Worm (Caenorhabditis elegans): ENCODE results near the gene clec-226.

Gene clec-226

ce11 chrV:13909400-13909799 lies 37.4 kb upstream of the clec-226 start, which contains the start of gene C06B3.7 (continued):
- TF ChIP-seq hlh-30 (tag; optimal IDR thresholded peaks at IDR 0.05; ENCODE audit: insufficient read depth) (peak; percentile 99), nhr-111 (GFP tag; optimal IDR thresholded peaks at IDR 0.05) (no peak), daf-8 (GFP tag; IDR thresholded peaks at IDR 0.05) (no peak), dve-1 (tag; optimal IDR thresholded peaks at IDR 0.05; ENCODE audit: insufficient read depth) (peak; percentile 95), cey-2 (tag; optimal IDR thresholded peaks at IDR 0.05; ENCODE audit: borderline replicate concordance, insufficient read depth) (peak; percentile 65), ZK546.5 (tag; optimal IDR thresholded peaks at IDR 0.05) (no peak), Y5F2A.4 (GFP tag; optimal IDR thresholded peaks at IDR 0.05) (no peak), ctbp-1 (GFP tag; IDR thresholded peaks at IDR 0.05) (no peak), vab-7 (GFP tag; IDR thresholded peaks at IDR 0.05) (no peak), snpc-4 (tag; optimal IDR thresholded peaks at IDR 0.05) (no peak), tag-97 (GFP tag; IDR thresholded peaks at IDR 0.05) (no peak), F49E8.2 (tag; optimal IDR thresholded peaks at IDR 0.05; ENCODE audit: borderline replicate concordance) (no peak), zfp-2 (tag; optimal IDR thresholded peaks at IDR 0.05) (no peak), fkh-10 (GFP tag; optimal IDR thresholded peaks at IDR 0.05) (no peak), nhr-10 (tag; optimal IDR thresholded peaks at IDR 0.05) (peak; percentile 78)

ce11 chrV:13915390-13915789 lies 31.4 kb upstream of the clec-226 start, which contains the start of gene gcy-32:
Gene gcy-32 (minus strand): TSS chrV:13915490.
- TF ChIP-seq ZK546.5 (tag; optimal IDR thresholded peaks at IDR 0.05) (no peak), Y48G9A.11 (GFP tag; IDR thresholded peaks at IDR 0.05) (no peak), mes-2 (tag; optimal IDR thresholded peaks at IDR 0.05; ENCODE audit: poor library complexity, severe bottlenecking) (no peak), T26A8.4 (GFP tag; IDR thresholded peaks at IDR 0.05) (no peak)

DNA sequence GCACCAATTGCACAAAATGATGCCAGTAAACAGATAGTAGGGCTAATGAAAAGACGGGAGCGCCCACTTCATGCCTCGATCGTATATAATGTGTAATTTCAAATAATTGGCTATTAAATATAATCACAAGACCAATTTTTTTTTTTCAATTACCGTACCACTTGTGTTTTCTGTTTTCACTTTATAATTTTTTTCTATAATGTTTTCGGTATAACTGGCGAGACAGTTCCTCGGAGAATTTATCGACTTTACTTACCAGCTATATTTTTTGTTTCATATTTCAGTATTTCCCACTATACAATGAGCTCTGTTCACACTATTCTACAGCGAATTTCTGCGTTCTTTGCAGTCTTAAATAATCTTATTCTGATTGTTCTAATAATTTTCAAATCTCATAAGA lies 30.6 kb upstream of the clec-226 start, which contains the start of gene str-252:
str-252 (plus strand) TSS at position 301 of the 400 bp plus-strand sequence.
- TF ChIP-seq ces-1 (GFP tag; optimal IDR thresholded peaks at IDR 0.05) (no peak), D1046.2 (GFP tag; IDR thresholded peaks at IDR 0.05) (no peak), mes-2 (tag; optimal IDR thresholded peaks at IDR 0.05; ENCODE audit: poor library complexity, severe bottlenecking) (no peak), duxl-1 (tag; optimal IDR thresholded peaks at IDR 0.05; ENCODE audit: poor library complexity) (no peak), F44E2.7 (GFP tag; IDR thresholded peaks at IDR 0.05) (no peak), ama-1 (optimal IDR thresholded peaks at IDR 0.05) (no peak)

- no peak for TF ChIP-seq arid-1 (GFP tag; conservative IDR thresholded peaks at IDR 0.05)
Measured at ce11 chrV:13918341-13918740, 28.4 kb upstream of the clec-226 start, which contains the start of gene str-250. Gene str-250 (plus strand): TSS chrV:13918641.

DNA sequence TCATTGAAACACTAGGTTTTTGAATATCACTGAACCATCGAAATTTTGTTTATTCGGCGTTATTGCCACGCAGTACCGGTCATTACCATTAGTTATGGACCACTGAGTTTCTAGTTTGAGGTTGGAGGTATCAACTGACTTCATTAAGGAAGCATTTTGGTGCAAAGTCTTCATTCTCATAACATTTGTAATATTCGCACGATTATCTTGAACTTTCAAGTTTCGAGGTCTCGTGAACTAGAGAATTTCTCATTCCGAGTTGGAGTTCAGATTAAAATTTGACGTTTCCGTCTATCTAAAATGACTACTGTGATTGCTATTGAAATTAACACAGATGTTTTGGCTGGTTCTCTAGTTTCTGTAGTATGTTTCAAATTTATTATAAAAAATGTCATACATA lies 26.0 kb upstream of the clec-226 start, which contains the start of gene srx-42:
srx-42 (plus strand) TSS at position 301 of the 400 bp plus-strand sequence.
- no peak for TF ChIP-seq spr-3 (GFP tag; optimal IDR thresholded peaks at IDR 0.05)
- TF ChIP-seq daf-8 (GFP tag; IDR thresholded peaks at IDR 0.05) = no peak
- no peak for TF ChIP-seq tag-97 (GFP tag; IDR thresholded peaks at IDR 0.05)
- TF ChIP-seq ceh-44 (GFP tag; IDR thresholded peaks at IDR 0.05) = no peak
- TF ChIP-seq snpc-4 (tag; optimal IDR thresholded peaks at IDR 0.05) = no peak
- TF ChIP-seq skn-1 (tag; optimal IDR thresholded peaks at IDR 0.05) = no peak
- TF ChIP-seq nhr-76 (tag; optimal IDR thresholded peaks at IDR 0.05) = no peak
- no peak for TF ChIP-seq nhr-102 (tag; optimal IDR thresholded peaks at IDR 0.05)
- no peak for TF ChIP-seq ama-1 (optimal IDR thresholded peaks at IDR 0.05)

DNA sequence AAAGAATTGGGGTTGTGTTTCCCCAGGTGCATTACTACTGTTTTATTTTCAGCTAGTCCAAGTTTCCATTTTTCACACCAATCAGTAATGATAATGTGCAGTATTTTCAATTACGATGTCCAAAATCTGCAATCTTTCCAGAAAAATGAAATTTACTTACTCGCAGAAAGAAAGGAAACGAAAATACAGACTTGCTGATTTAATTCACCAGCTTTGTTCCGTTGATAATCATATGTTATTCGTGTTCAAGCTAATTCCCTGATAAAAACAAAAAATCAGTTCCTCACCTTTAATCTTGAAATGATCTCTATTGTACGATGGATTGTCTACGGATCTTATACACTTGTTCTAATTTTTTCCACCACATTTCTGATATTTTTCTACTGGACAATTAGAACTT lies 22.9 kb upstream of the clec-226 start, which contains the start of gene srxa-11:
srxa-11 (plus strand) TSS at position 301 of the 400 bp plus-strand sequence.
- TF ChIP-seq aha-1 (tag) (no peak), sdz-12 (GFP tag; optimal IDR thresholded peaks at IDR 0.05) (no peak), jun-1 (tag; optimal IDR thresholded peaks at IDR 0.05) (no peak), lin-13 (GFP tag; optimal IDR thresholded peaks at IDR 0.05) (no peak), nhr-41 (GFP tag; IDR thresholded peaks at IDR 0.05) (no peak), Y48G9A.11 (GFP tag; IDR thresholded peaks at IDR 0.05) (no peak), daf-19 (GFP tag; conservative IDR thresholded peaks at IDR 0.05) (no peak), F37D6.2 (tag; optimal IDR thresholded peaks at IDR 0.05) (no peak), mes-2 (tag; optimal IDR thresholded peaks at IDR 0.05; ENCODE audit: poor library complexity, severe bottlenecking) (no peak), madf-9 (GFP tag; conservative IDR thresholded peaks at IDR 0.05) (no peak), nhr-102 (tag; optimal IDR thresholded peaks at IDR 0.05) (no peak), snpc-1.2 (GFP tag; IDR thresholded peaks at IDR 0.05) (no peak)
